Worm (Caenorhabditis elegans) whole organism, midembryonic: Measurements from ENCODE around the gene F46H5.2.

Experiments used
- T22C8.4 ChIP-seq: fragments of 200-800 bp; sonication (Bioruptor generic); IDR thresholded peaks from 2 replicates; pipeline ENCODE4 v1.3.6; 2022; ENCODE audit warnings: missing genetic modification characterization, missing compliant biosample characterization
- cog-1 ChIP-seq: sonication (generic microtip); optimal IDR thresholded peaks from 2 replicates; lab custom pipeline; 2016; ENCODE audit warnings: missing genetic modification characterization, missing compliant biosample characterization
- flt-1 ChIP-seq: fragments of 200-800 bp; sonication (Bioruptor generic); IDR thresholded peaks from 2 replicates; pipeline ENCODE4 v1.3.6; 2022; ENCODE audit warnings: missing genetic modification characterization, missing compliant biosample characterization
- med-1 ChIP-seq: sonication (generic microtip); optimal IDR thresholded peaks from 2 replicates; lab custom pipeline; 2017; ENCODE audit warnings: missing genetic modification characterization, mild to moderate bottlenecking, missing compliant biosample characterization, antibody characterized with exemption, missing genetic modification reagents; ENCODE audit not compliant: insufficient read depth
- ref-1 ChIP-seq: fragments of 200-800 bp; sonication (Bioruptor generic); conservative IDR thresholded peaks from 2 replicates; pipeline ENCODE4 v1.3.6; 2022; ENCODE audit warnings: missing genetic modification reagents, missing genetic modification characterization, missing compliant biosample characterization
- tab-1 ChIP-seq: fragments of 200-800 bp; sonication (Bioruptor generic); IDR thresholded peaks from 2 replicates; pipeline ENCODE4 v1.3.6; 2022; ENCODE audit warnings: missing genetic modification characterization, missing compliant biosample characterization
- ztf-23 ChIP-seq: fragments of 200-800 bp; sonication (Bioruptor generic); IDR thresholded peaks from 2 replicates; pipeline ENCODE4 v1.3.6; 2022; ENCODE audit warnings: missing genetic modification reagents, missing genetic modification characterization, missing compliant biosample characterization
- ztf-29 ChIP-seq: fragments of 200-800 bp; sonication (Bioruptor generic); IDR thresholded peaks from 2 replicates; pipeline ENCODE4 v1.3.6; 2022; ENCODE audit warnings: missing genetic modification reagents, missing genetic modification characterization, missing compliant biosample characterization

DNA sequence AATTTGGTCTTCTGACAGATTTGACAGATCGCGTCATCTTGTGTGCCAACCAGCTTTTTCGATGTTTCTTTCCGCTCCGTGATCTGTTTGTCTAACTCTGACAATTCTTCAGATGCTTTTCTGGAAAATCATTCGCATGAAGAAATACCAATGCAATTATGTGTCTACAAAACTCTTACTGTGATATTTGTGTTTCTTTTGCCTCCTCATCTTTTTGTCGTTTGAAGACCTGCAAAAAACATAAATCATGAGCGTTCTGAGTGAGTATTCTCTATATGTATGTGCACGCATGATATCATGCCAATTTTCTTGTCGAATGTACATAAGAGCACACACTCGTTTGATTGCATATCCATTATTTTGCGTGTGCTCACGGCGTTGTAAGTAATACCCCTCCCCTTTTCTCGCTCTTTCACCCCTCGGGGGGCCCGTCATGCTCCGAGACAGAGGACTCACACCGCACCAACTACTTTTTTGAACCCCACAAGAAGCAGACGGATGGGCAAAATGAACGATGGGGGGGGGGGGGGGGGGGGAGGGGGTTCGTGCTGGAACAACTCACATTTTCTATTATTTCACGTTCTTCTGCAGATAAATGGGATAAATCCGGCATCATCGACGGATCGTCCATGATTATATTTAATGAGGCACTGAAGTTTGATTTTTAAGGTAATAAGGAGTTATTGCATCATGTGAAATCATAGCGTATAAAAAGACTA lies 14.4 kb downstream of the F46H5.2 start, which contains the start of gene unc-10:
- TF ChIP-seq ztf-29 (GFP tag; lab: Robert Waterston, UW), result no peak
- TF ChIP-seq ref-1 (GFP tag; lab: Robert Waterston, UW), result no peak
- TF ChIP-seq tab-1 (GFP tag; lab: Robert Waterston, UW), result no peak
- TF ChIP-seq cog-1 (tag; lab: Kevin White, UChicago), result no peak
- no peak for TF ChIP-seq flt-1
- no peak for TF ChIP-seq ztf-23 (GFP tag; lab: Robert Waterston, UW)
- TF ChIP-seq med-1 (GFP tag; lab: Kevin White, UChicago), result no peak
- TF ChIP-seq T22C8.4 (GFP tag; lab: Robert Waterston, UW), result no peak
